Worm (Caenorhabditis elegans) whole organism, late embryonic: ENCODE measurements around the gene ttbk-8.2.

ENCODE experiments used
- K02D7.2 ChIP-seq: sonication (generic microtip); optimal IDR thresholded peaks from 2 replicates; lab custom pipeline; 2017; ENCODE audit warnings: mild to moderate bottlenecking, missing genetic modification characterization, missing compliant biosample characterization
- ama-1 ChIP-seq: fragments of 150-350 bp; optimal IDR thresholded peaks from 2 replicates; lab custom pipeline; 2014
- ceh-18 ChIP-seq: sonication (generic microtip); optimal IDR thresholded peaks from 2 replicates; lab custom pipeline; 2016; ENCODE audit warnings: missing genetic modification characterization, missing compliant biosample characterization
- ceh-22 ChIP-seq: sonication (generic microtip); optimal IDR thresholded peaks from 2 replicates; lab custom pipeline; 2017; ENCODE audit warnings: missing biosample characterization, missing genetic modification characterization
- ceh-30 ChIP-seq: fragments of 150-350 bp; optimal IDR thresholded peaks from 2 replicates; lab custom pipeline; 2014; ENCODE audit warnings: missing biosample characterization, missing genetic modification characterization
- ceh-45 ChIP-seq: fragments of 200-800 bp; sonication (Bioruptor generic); IDR thresholded peaks from 2 replicates; pipeline ENCODE4 v1.3.6; 2022; ENCODE audit warnings: missing genetic modification reagents, missing genetic modification characterization, missing compliant biosample characterization
- che-1 ChIP-seq: sonication (generic microtip); optimal IDR thresholded peaks from 2 replicates; lab custom pipeline; 2016; ENCODE audit warnings: mild to moderate bottlenecking, missing genetic modification characterization, missing compliant biosample characterization
- dmd-4 ChIP-seq: sonication (generic microtip); optimal IDR thresholded peaks from 2 replicates; lab custom pipeline; 2016; ENCODE audit warnings: borderline replicate concordance, missing genetic modification characterization, missing compliant biosample characterization
- dve-1 ChIP-seq: sonication (generic microtip); optimal IDR thresholded peaks from 2 replicates; lab custom pipeline; 2017; ENCODE audit warnings: antibody characterized with exemption, mild to moderate bottlenecking, missing genetic modification characterization, missing compliant biosample characterization
- elt-4 ChIP-seq: sonication (generic microtip); optimal IDR thresholded peaks from 2 replicates; lab custom pipeline; 2016; ENCODE audit warnings: missing genetic modification characterization, missing compliant biosample characterization
- eyg-1 ChIP-seq: sonication (generic microtip); optimal IDR thresholded peaks from 2 replicates; lab custom pipeline; 2016; ENCODE audit warnings: missing genotype, missing genetic modification characterization, missing compliant biosample characterization
- fax-1 ChIP-seq: sonication (generic microtip); optimal IDR thresholded peaks from 2 replicates; lab custom pipeline; 2016; ENCODE audit warnings: missing genotype, missing genetic modification characterization, missing compliant biosample characterization
- fkh-10 ChIP-seq: fragments of 150-350 bp; optimal IDR thresholded peaks from 2 replicates; lab custom pipeline; 2014; ENCODE audit warnings: missing biosample characterization, missing genetic modification reagents, missing genetic modification characterization
- gmeb-2 ChIP-seq: sonication (generic microtip); optimal IDR thresholded peaks from 2 replicates; lab custom pipeline; 2016; ENCODE audit warnings: missing genetic modification characterization, inconsistent platforms, missing compliant biosample characterization
- hlh-6 ChIP-seq: sonication (generic microtip); optimal IDR thresholded peaks from 2 replicates; lab custom pipeline; 2016; ENCODE audit warnings: missing genotype, missing genetic modification characterization, missing compliant biosample characterization
- lin-11 ChIP-seq: fragments of 200-800 bp; sonication (Bioruptor generic); optimal IDR thresholded peaks from 2 replicates; lab custom pipeline; 2018; ENCODE audit warnings: mild to moderate bottlenecking, missing genetic modification characterization, missing compliant biosample characterization
- nfya-1 ChIP-seq: sonication (generic microtip); optimal IDR thresholded peaks from 2 replicates; lab custom pipeline; 2017; ENCODE audit warnings: missing genetic modification characterization, mild to moderate bottlenecking, missing compliant biosample characterization, antibody characterized with exemption, moderate library complexity
- nhr-232 ChIP-seq: sonication (generic microtip); optimal IDR thresholded peaks from 2 replicates; lab custom pipeline; 2016; ENCODE audit warnings: missing genetic modification characterization, missing compliant biosample characterization
- pha-4 ChIP-seq: fragments of 150-350 bp; optimal IDR thresholded peaks from 2 replicates; lab custom pipeline; 2018; ENCODE audit warnings: missing biosample characterization, missing genetic modification reagents, missing genetic modification characterization
- unc-3 ChIP-seq, 2 experiments: fragments of 200-800 bp in 1 of 2; sonication (Bioruptor generic) in 1 of 2; sonication (generic microtip) in 1 of 2; conservative IDR thresholded peaks in 1 of 2; optimal IDR thresholded peaks in 1 of 2; 2 replicates each; pipeline versions ENCODE4 v1.3.6 to Lab custom; 2016 to 2022; ENCODE audit warnings: missing compliant biosample characterization in 2 of 2, missing genetic modification characterization in 2 of 2, missing genetic modification reagents in 1 of 2
- unc-42 ChIP-seq: sonication (generic microtip); optimal IDR thresholded peaks from 2 replicates; lab custom pipeline; 2016; ENCODE audit warnings: missing genotype, missing genetic modification characterization, missing compliant biosample characterization
- zip-5 ChIP-seq: sonication (generic microtip); optimal IDR thresholded peaks from 2 replicates; lab custom pipeline; 2016; ENCODE audit warnings: missing genetic modification characterization, missing compliant biosample characterization

The ttbk-8.2 gene

DNA sequence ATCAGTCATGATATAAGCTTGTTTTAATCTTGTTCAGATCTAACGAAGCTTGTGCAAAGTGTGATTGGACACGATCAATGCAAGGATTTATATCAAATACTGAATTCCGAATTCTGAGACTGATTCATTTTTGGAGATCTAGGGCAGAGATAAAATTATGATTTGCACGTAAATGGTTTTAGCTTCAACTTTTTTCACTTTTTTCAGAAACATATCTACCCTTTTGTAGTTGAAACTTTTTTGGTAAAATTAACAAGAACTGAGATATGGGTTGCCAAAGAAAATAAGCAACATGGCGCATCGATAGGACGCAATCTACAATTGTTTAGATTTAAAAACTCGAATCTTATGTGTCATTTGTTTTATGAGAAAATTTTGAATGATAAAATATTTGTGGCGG, 46.3 kb downstream of the ttbk-8.2 start, which contains the start of gene C55C3.4:
TSS of gene C55C3.4 (minus strand) at position 101 of the 400 bp plus-strand sequence.
- TF ChIP-seq unc-3 (GFP tag; conservative IDR thresholded peaks at IDR 0.05; lab: Robert Waterston, UW) (no peak), unc-3 (tag; optimal IDR thresholded peaks at IDR 0.05; lab: Kevin White, UChicago) (no peak), ceh-30 (tag; lab: Kevin White, UChicago) (no peak), gmeb-2 (no peak), hlh-6 (tag; lab: Kevin White, UChicago) (no peak)

DNA sequence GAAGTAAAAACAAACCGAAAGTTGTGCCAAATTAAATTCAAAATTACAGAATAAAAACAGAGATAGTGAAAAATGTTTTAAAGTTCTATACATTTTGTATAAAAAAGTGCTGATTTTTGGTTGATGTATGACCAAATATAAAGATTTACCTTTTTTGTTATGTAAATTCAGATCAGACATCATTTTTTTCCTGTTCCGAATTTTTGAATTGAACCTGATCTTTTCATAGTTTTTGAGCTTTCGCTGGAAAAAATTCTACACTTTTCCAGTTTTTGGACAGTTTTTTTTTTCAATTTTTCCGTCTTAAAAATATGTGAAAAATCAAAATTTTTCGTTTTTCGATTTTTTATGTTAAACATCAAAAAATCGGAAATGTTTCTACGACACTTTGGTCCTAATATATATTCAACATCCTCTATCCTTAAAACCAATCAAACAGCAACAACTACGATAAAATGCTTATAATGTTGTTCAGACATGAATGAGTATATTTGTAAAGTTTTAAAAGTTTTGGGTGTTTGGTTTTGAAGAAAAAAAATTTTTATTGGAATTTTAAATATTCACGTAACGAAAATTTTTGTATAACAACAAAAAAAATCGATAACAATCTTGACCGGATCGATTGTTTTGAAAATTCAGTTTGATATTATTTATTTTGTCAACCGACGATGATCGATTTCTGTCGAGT, 51.0 kb downstream of the ttbk-8.2 start, which contains the start of the genes C55C3.7 and C55C3.6:
TSS of gene C55C3.7 (minus strand) at position 101 of the 688 bp plus-strand sequence.
TSS of gene C55C3.6 (plus strand) at position 638 of the 688 bp plus-strand sequence.
- TF ChIP-seq nhr-232 (tag; lab: Kevin White, UChicago) (no peak), K02D7.2 (no peak), dve-1 (tag; lab: Kevin White, UChicago) (no peak), ceh-18 (tag; lab: Kevin White, UChicago) (no peak), pha-4 (no peak), unc-3 (GFP tag; conservative IDR thresholded peaks at IDR 0.05; lab: Robert Waterston, UW) (no peak), unc-3 (tag; optimal IDR thresholded peaks at IDR 0.05; lab: Kevin White, UChicago) (no peak), ceh-30 (tag; lab: Kevin White, UChicago) (no peak), fkh-10 (no peak), dmd-4 (tag; lab: Kevin White, UChicago) (no peak), zip-5 (tag; lab: Kevin White, UChicago) (no peak), unc-42 (tag; lab: Kevin White, UChicago) (no peak), che-1 (tag; lab: Kevin White, UChicago) (no peak), ama-1 (no peak), fax-1 (no peak), elt-4 (tag; lab: Kevin White, UChicago) (no peak), nfya-1 (tag; lab: Kevin White, UChicago) (no peak), lin-11 (no peak), ceh-22 (tag; lab: Kevin White, UChicago) (no peak), eyg-1 (no peak), ceh-45 (GFP tag; lab: Robert Waterston, UW) (no peak)
